Fruit fly (Drosophila melanogaster) whole organism, pupa: Measurements from ENCODE around the gene Gad1.

Source experiments
- CG34367 ChIP-seq: fragments of 200-800 bp; sonication (Bioruptor generic); optimal IDR thresholded peaks from 2 replicates; lab custom pipeline; 2018; ENCODE audit warnings: missing biosample characterization, mild to moderate bottlenecking, missing genetic modification characterization
- EcR ChIP-seq: fragments of 200-800 bp; sonication (Bioruptor generic); optimal IDR thresholded peaks from 3 replicates; lab custom pipeline; 2019; ENCODE audit warnings: missing biosample characterization, missing genetic modification characterization, mild to moderate bottlenecking, moderate library complexity, missing genetic modification reagents

DNA sequence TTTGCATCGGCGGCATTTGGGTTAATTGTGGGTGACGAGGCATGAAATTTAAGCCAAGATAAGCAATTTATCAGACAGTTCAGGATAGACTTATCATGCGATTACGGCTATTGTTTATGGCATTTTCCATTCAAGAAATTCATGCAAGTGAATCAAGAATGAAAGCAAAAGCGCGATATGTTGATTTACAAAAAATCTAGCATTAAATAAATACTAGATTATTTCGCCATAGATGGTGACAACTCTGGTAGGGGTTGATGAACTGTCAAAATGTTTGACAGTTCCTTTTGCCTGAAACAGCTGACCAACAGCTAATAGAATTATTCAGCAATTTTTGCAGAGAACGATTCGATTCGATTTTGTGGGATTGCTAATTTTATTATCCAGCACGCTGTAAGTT lies 19.5 kb downstream of the Gad1 start, which contains the start of gene CG32259:
- TF ChIP-seq CG34367 (tag; lab: Kevin White, UChicago) (no peak), EcR (GFP tag; lab: Kevin White, UChicago) (no peak)
